Worm (Caenorhabditis elegans) whole organism, L4 larva: ENCODE results near the gene K08D9.10.

Experiments
- nhr-77 ChIP-seq: fragments of 150-350 bp; optimal IDR thresholded peaks from 2 replicates; lab custom pipeline; 2014; ENCODE audit warnings: missing biosample characterization, missing genetic modification characterization
- rbr-2 ChIP-seq: sonication (generic microtip); optimal IDR thresholded peaks from 2 replicates; lab custom pipeline; 2016; ENCODE audit warnings: missing genotype, missing genetic modification characterization, missing compliant biosample characterization
- unc-130 ChIP-seq: sonication (generic microtip); optimal IDR thresholded peaks from 2 replicates; lab custom pipeline; 2016; ENCODE audit warnings: missing genetic modification reagents, missing genetic modification characterization, missing compliant biosample characterization

DNA sequence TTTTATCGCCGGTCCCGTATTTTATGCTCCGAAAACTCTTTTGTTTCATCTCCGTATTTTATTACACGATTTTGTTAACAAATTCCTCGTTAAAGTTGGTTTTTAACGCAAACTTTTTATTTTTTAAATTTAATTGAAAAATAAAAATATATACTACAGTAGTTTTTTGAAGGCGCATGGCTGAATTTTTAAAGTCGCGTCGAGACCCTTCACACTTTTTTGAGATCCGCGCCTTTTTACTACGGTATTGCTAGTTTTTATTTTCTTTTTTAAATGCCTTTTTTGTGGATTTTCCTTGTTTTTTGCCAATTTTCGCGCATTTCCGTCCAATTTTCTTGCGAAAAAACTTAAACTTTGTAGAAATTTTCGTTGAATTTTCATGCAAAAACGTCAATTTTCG is 26.3 kb upstream of the K08D9.10 start:
- TF ChIP-seq nhr-77 (tag; lab: Kevin White, UChicago) = no peak
- TF ChIP-seq rbr-2 = no peak
- TF ChIP-seq unc-130 (GFP tag; lab: Kevin White, UChicago) = no peak
